Worm (Caenorhabditis elegans) whole organism, L4/young adult: Measurements from ENCODE around the gene tni-3.

Experiments used
- W03F9.2 ChIP-seq: fragments of 150-350 bp; optimal IDR thresholded peaks from 2 replicates; lab custom pipeline; 2014; ENCODE audit warnings: missing biosample characterization, missing genetic modification characterization
- dao-5 ChIP-seq: sonication (generic microtip); optimal IDR thresholded peaks from 2 replicates; lab custom pipeline; 2016; ENCODE audit warnings: missing genotype, missing genetic modification characterization, moderate library complexity, missing compliant biosample characterization

- TF ChIP-seq W03F9.2 (tag; lab: Kevin White, UChicago) (no peak), dao-5 (no peak)
Observed at ce11 chrV:16794079-16794478, 40.8 kb downstream of the tni-3 start.
